Worm (Caenorhabditis elegans): ENCODE measurements around the gene K12B6.4.

K12B6.4 gene

ce11 chrV:6317928-6318327, 36.9 kb upstream of the K12B6.4 start:
- TF ChIP-seq ets-4 (tag; optimal IDR thresholded peaks at IDR 0.05): no peak
- TF ChIP-seq eyg-1 (tag; optimal IDR thresholded peaks at IDR 0.05): no peak
- TF ChIP-seq ceh-31 (tag; optimal IDR thresholded peaks at IDR 0.05): no peak
- TF ChIP-seq Y22D7AL.16 (tag; optimal IDR thresholded peaks at IDR 0.05): no peak
- no peak for TF ChIP-seq ztf-16 (tag; optimal IDR thresholded peaks at IDR 0.05)
- no peak for TF ChIP-seq pag-3 (tag; optimal IDR thresholded peaks at IDR 0.05; ENCODE audit: borderline replicate concordance)
- no peak for TF ChIP-seq elt-2 (tag; optimal IDR thresholded peaks at IDR 0.05)
- no peak for TF ChIP-seq T23F11.4 (GFP tag; optimal IDR thresholded peaks at IDR 0.05)
- no peak for TF ChIP-seq hlh-8 (tag; optimal IDR thresholded peaks at IDR 0.05)
- no peak for TF ChIP-seq ceh-24 (tag; optimal IDR thresholded peaks at IDR 0.05)
- no peak for TF ChIP-seq lim-6 (tag; optimal IDR thresholded peaks at IDR 0.05)
- no peak for TF ChIP-seq ceh-9 (tag; optimal IDR thresholded peaks at IDR 0.05)
- no peak for TF ChIP-seq hlh-15 (tag; optimal IDR thresholded peaks at IDR 0.05)
- TF ChIP-seq pax-1 (tag; optimal IDR thresholded peaks at IDR 0.05): no peak
- TF ChIP-seq unc-55 (GFP tag; optimal IDR thresholded peaks at IDR 0.05): no peak
- no peak for TF ChIP-seq syd-9 (tag; optimal IDR thresholded peaks at IDR 0.05)
- no peak for TF ChIP-seq pat-9 (tag; optimal IDR thresholded peaks at IDR 0.05)
- no peak for TF ChIP-seq nhr-11 (tag; optimal IDR thresholded peaks at IDR 0.05)

ce11 chrV:6316632-6317031, 35.6 kb upstream of the K12B6.4 start, which contains the start of gene cest-24:
TSS of gene cest-24 (plus strand) at chrV:6316932.
- no peak for TF ChIP-seq unc-86 (tag; optimal IDR thresholded peaks at IDR 0.05)

ce11 chrV:6311936-6312335, 30.9 kb upstream of the K12B6.4 start:
- TF ChIP-seq tbx-7 (tag; optimal IDR thresholded peaks at IDR 0.05): no peak
- no peak for TF ChIP-seq zip-5 (tag; optimal IDR thresholded peaks at IDR 0.05)
- no peak for TF ChIP-seq fkh-6 (tag; optimal IDR thresholded peaks at IDR 0.05)
- TF ChIP-seq odd-2 (tag; optimal IDR thresholded peaks at IDR 0.05): no peak
- no peak for TF ChIP-seq ceh-31 (tag; optimal IDR thresholded peaks at IDR 0.05)
- TF ChIP-seq C08G9.2 (tag; optimal IDR thresholded peaks at IDR 0.05): no peak
- TF ChIP-seq nhr-11 (tag; optimal IDR thresholded peaks at IDR 0.05): no peak

ce11 chrV:6303471-6303870, 22.4 kb upstream of the K12B6.4 start, which contains the start of gene sago-1:
TSS of gene sago-1 (plus strand) at chrV:6303771.
- no peak for TF ChIP-seq che-1 (tag; optimal IDR thresholded peaks at IDR 0.05)
- TF ChIP-seq fkh-6 (tag; optimal IDR thresholded peaks at IDR 0.05): no peak
- no peak for TF ChIP-seq gmeb-2 (tag; optimal IDR thresholded peaks at IDR 0.05)
- no peak for TF ChIP-seq ahr-1 (tag; optimal IDR thresholded peaks at IDR 0.05)
- no peak for TF ChIP-seq ceh-14 (tag; optimal IDR thresholded peaks at IDR 0.05)
- no peak for TF ChIP-seq K09A11.1 (tag; optimal IDR thresholded peaks at IDR 0.05; ENCODE audit: insufficient read depth)
- TF ChIP-seq mec-3 (tag; optimal IDR thresholded peaks at IDR 0.05; ENCODE audit: borderline replicate concordance): no peak
- TF ChIP-seq Y22D7AL.16 (tag; optimal IDR thresholded peaks at IDR 0.05): no peak
- TF ChIP-seq pha-4 (tag; optimal IDR thresholded peaks at IDR 0.05): no peak
- TF ChIP-seq hlh-6 (tag; optimal IDR thresholded peaks at IDR 0.05): no peak
- TF ChIP-seq C38D4.7 (GFP tag; optimal IDR thresholded peaks at IDR 0.05): no peak
- no peak for TF ChIP-seq hlh-13 (GFP tag; optimal IDR thresholded peaks at IDR 0.05)
- no peak for TF ChIP-seq unc-86 (tag; optimal IDR thresholded peaks at IDR 0.05)
- TF ChIP-seq ceh-6 (GFP tag; optimal IDR thresholded peaks at IDR 0.05): no peak
- no peak for TF ChIP-seq sox-4 (tag; optimal IDR thresholded peaks at IDR 0.05)
- no peak for TF ChIP-seq F13H6.1 (tag; optimal IDR thresholded peaks at IDR 0.05)
- no peak for TF ChIP-seq elt-4 (tag; optimal IDR thresholded peaks at IDR 0.05)
